Worm (Caenorhabditis elegans) whole organism, mixed stage, embryonic: ENCODE results near the gene npr-18.

Experiments
- ceh-83 ChIP-seq: fragments of 200-800 bp; sonication (Bioruptor generic); optimal IDR thresholded peaks from 2 replicates; lab custom pipeline; 2018; ENCODE audit warnings: mild to moderate bottlenecking, missing genetic modification characterization, missing compliant biosample characterization
- ces-1 ChIP-seq: fragments of 150-350 bp; optimal IDR thresholded peaks from 2 replicates; lab custom pipeline; 2014; ENCODE audit warnings: missing biosample characterization, missing genetic modification reagents, missing genetic modification characterization
- elt-1 ChIP-seq: sonication (generic microtip); optimal IDR thresholded peaks from 2 replicates; lab custom pipeline; 2017; ENCODE audit warnings: missing genetic modification characterization, mild to moderate bottlenecking, missing compliant biosample characterization, antibody characterized with exemption, moderate library complexity, borderline replicate concordance; ENCODE audit not compliant: insufficient read depth
- elt-3 ChIP-seq: fragments of 150-350 bp; optimal IDR thresholded peaks from 2 replicates; lab custom pipeline; 2014; ENCODE audit warnings: missing biosample characterization, missing genetic modification characterization
- mep-1 ChIP-seq: fragments of 150-350 bp; optimal IDR thresholded peaks from 2 replicates; lab custom pipeline; 2017; ENCODE audit warnings: missing biosample characterization, missing genetic modification reagents, missing genetic modification characterization, inconsistent platforms
- nhr-28 ChIP-seq: fragments of 150-350 bp; optimal IDR thresholded peaks from 2 replicates; lab custom pipeline; 2014; ENCODE audit warnings: missing biosample characterization, missing genetic modification characterization
- pha-4 ChIP-seq: fragments of 150-350 bp; optimal IDR thresholded peaks from 2 replicates; lab custom pipeline; 2018; ENCODE audit warnings: missing biosample characterization, missing genetic modification reagents, missing genetic modification characterization
- tbx-8 ChIP-seq: fragments of 200-800 bp; sonication (Bioruptor generic); optimal IDR thresholded peaks from 2 replicates; lab custom pipeline; 2018; ENCODE audit warnings: mild to moderate bottlenecking, missing genetic modification characterization, moderate library complexity, missing compliant biosample characterization
- unc-120 ChIP-seq: sonication (generic microtip); optimal IDR thresholded peaks from 2 replicates; lab custom pipeline; 2017; ENCODE audit warnings: missing genetic modification characterization, missing compliant biosample characterization; ENCODE audit not compliant: poor library complexity, severe bottlenecking
- unc-39 ChIP-seq: fragments of 150-350 bp; optimal IDR thresholded peaks from 2 replicates; lab custom pipeline; 2014; ENCODE audit warnings: missing biosample characterization, missing genetic modification characterization
- unc-62 ChIP-seq: fragments of 150-350 bp; optimal IDR thresholded peaks from 2 replicates; lab custom pipeline; 2014; ENCODE audit warnings: missing biosample characterization, missing genetic modification reagents, missing genetic modification characterization
- ztf-11 ChIP-seq: fragments of 150-350 bp; optimal IDR thresholded peaks from 2 replicates; lab custom pipeline; 2014; ENCODE audit warnings: missing biosample characterization, missing genetic modification characterization

DNA sequence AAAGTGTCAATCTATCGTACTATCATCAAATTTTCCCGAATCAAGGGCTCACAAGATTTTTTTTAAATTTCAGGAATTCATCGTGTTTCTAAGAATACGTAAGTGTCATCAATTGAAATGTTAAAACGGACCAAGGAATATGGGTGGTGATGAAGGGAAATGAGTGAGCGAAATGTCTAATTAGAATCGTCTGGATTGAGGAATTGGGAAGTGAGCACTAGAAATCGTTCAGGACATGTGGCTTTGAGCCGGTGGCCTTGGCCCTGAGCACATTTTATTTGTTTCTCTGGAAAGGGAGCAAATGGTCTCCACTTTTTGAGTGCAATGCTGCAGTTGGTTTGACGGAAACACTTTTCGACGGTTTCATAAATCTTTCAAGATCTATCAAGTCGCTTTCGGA is 36.3 kb upstream of the npr-18 start:
- TF ChIP-seq ceh-83 (GFP tag; lab: Kevin White, UChicago) (no peak), unc-62 (GFP tag; lab: Kevin White, UChicago) (no peak), ztf-11 (tag; lab: Kevin White, UChicago) (no peak), ces-1 (GFP tag; lab: Kevin White, UChicago) (no peak), mep-1 (no peak), nhr-28 (tag; lab: Kevin White, UChicago) (no peak), unc-120 (tag; lab: Kevin White, UChicago) (no peak), pha-4 (tag; lab: Kevin White, UChicago) (no peak), tbx-8 (GFP tag; lab: Kevin White, UChicago) (no peak), elt-1 (tag; lab: Kevin White, UChicago) (no peak), unc-39 (tag; lab: Kevin White, UChicago) (no peak), elt-3 (tag; lab: Kevin White, UChicago) (no peak)
